Fruit fly (Drosophila melanogaster) whole organism, wandering third instar larva: ENCODE results near the gene CG7611.

ENCODE experiments used
- Abd-B ChIP-seq: fragments of >200 bp; optimal IDR thresholded peaks from 2 replicates; lab custom pipeline; 2017; ENCODE audit warnings: missing biosample characterization, missing genetic modification characterization
- CG32264 ChIP-seq: fragments of 200-800 bp; sonication (Bioruptor generic); optimal IDR thresholded peaks from 2 replicates; lab custom pipeline; 2016; ENCODE audit warnings: missing biosample characterization, missing genetic modification characterization
- CG9705 ChIP-seq: fragments of 200-800 bp; sonication (Bioruptor generic); optimal IDR thresholded peaks from 2 replicates; lab custom pipeline; 2018; ENCODE audit warnings: missing biosample characterization, mild to moderate bottlenecking, missing genetic modification characterization
- Dfd ChIP-seq: fragments of >200 bp; optimal IDR thresholded peaks from 2 replicates; lab custom pipeline; 2017; ENCODE audit warnings: missing biosample characterization, missing genetic modification characterization
- Dif ChIP-seq: fragments of 200-275, 200-300 bp; sonication (Bioruptor generic); optimal IDR thresholded peaks from 2 replicates; lab custom pipeline; 2018; ENCODE audit warnings: missing biosample characterization, missing genetic modification characterization; ENCODE audit not compliant: partially characterized antibody
- GATAd ChIP-seq: sonication (Bioruptor generic); optimal IDR thresholded peaks from 2 replicates; lab custom pipeline; 2016; ENCODE audit warnings: missing biosample characterization, missing genetic modification characterization
- HLH106 ChIP-seq: fragments of 200-800 bp; optimal IDR thresholded peaks from 3 replicates; lab custom pipeline; 2019; ENCODE audit warnings: missing biosample characterization, mild to moderate bottlenecking, missing genetic modification characterization, moderate library complexity
- Hnf4 ChIP-seq: fragments of 200-800 bp; sonication (Bioruptor generic); optimal IDR thresholded peaks from 2 replicates; lab custom pipeline; 2016; ENCODE audit warnings: missing biosample characterization, mild to moderate bottlenecking, missing genetic modification characterization
- Hr83 ChIP-seq: fragments of 200-300 bp; sonication (Bioruptor generic); optimal IDR thresholded peaks from 2 replicates; lab custom pipeline; 2016; ENCODE audit warnings: missing biosample characterization, mild to moderate bottlenecking, missing genetic modification characterization, moderate library complexity; ENCODE audit not compliant: poor library complexity, severe bottlenecking
- Jra ChIP-seq: sonication (Bioruptor generic); optimal IDR thresholded peaks from 2 replicates; lab custom pipeline; 2016; ENCODE audit warnings: missing biosample characterization, missing genetic modification characterization
- Mio ChIP-seq: sonication (Bioruptor generic); optimal IDR thresholded peaks from 2 replicates; lab custom pipeline; 2016; ENCODE audit warnings: missing biosample characterization, missing genetic modification characterization
- Myc ChIP-seq: fragments of >200 bp; optimal IDR thresholded peaks from 2 replicates; lab custom pipeline; 2017
- N ChIP-seq: fragments of >200 bp; optimal IDR thresholded peaks from 2 replicates; lab custom pipeline; 2018; ENCODE audit warnings: missing biosample characterization, missing external identifiers, missing genetic modification characterization
- OdsH ChIP-seq: fragments of 200-800 bp; sonication (Bioruptor generic); optimal IDR thresholded peaks from 2 replicates; lab custom pipeline; 2016; ENCODE audit warnings: missing biosample characterization, mild to moderate bottlenecking, missing genetic modification characterization
- Rel ChIP-seq, 2 experiments: fragments of 200-800 bp; sonication (Bioruptor generic) in 1 of 2; optimal IDR thresholded peaks; 2 replicates in 1 of 2; 3 replicates in 1 of 2; lab custom pipeline; 2016 to 2019; ENCODE audit warnings: mild to moderate bottlenecking in 2 of 2, missing biosample characterization in 2 of 2, missing genetic modification characterization in 2 of 2, moderate library complexity in 1 of 2
- Sp1 ChIP-seq: fragments of 200-800 bp; sonication (Bioruptor generic); optimal IDR thresholded peaks from 3 replicates; lab custom pipeline; 2019; ENCODE audit warnings: missing biosample characterization, mild to moderate bottlenecking, missing genetic modification characterization, moderate library complexity
- Vsx2 ChIP-seq: fragments of 200-300, 225-300 bp; sonication (Bioruptor generic); optimal IDR thresholded peaks from 2 replicates; lab custom pipeline; 2018; ENCODE audit warnings: missing biosample characterization, missing genetic modification characterization; ENCODE audit not compliant: partially characterized antibody
- brk ChIP-seq: fragments of 200-800 bp; sonication (Bioruptor generic); optimal IDR thresholded peaks from 2 replicates; lab custom pipeline; 2016; ENCODE audit warnings: missing biosample characterization, mild to moderate bottlenecking, missing genetic modification characterization
- dl ChIP-seq, 2 experiments: fragments of 175-275, 200-275 bp in 1 of 2; fragments of 200-275 bp in 1 of 2; sonication (Bioruptor generic); optimal IDR thresholded peaks; lab custom pipeline; 2018; ENCODE audit warnings: mild to moderate bottlenecking in 2 of 2, missing biosample characterization in 2 of 2, missing genetic modification characterization in 2 of 2, moderate library complexity in 2 of 2; ENCODE audit not compliant: partially characterized antibody in 2 of 2, insufficient read depth in 1 of 2
- dmrt93B ChIP-seq: fragments of 200-800 bp; sonication (Bioruptor generic); optimal IDR thresholded peaks from 2 replicates; lab custom pipeline; 2018; ENCODE audit warnings: missing biosample characterization, mild to moderate bottlenecking, missing genetic modification characterization
- dsf ChIP-seq: sonication (Bioruptor generic); optimal IDR thresholded peaks from 2 replicates; lab custom pipeline; 2016; ENCODE audit warnings: missing biosample characterization, missing genetic modification characterization, borderline replicate concordance
- ey ChIP-seq: fragments of 200-800 bp; sonication (Bioruptor generic); optimal IDR thresholded peaks from 2 replicates; lab custom pipeline; 2016; ENCODE audit warnings: missing biosample characterization, missing genetic modification characterization
- fru ChIP-seq: fragments of 200-800 bp; sonication (Bioruptor generic); optimal IDR thresholded peaks from 3 replicates; lab custom pipeline; 2016; ENCODE audit warnings: missing biosample characterization, mild to moderate bottlenecking, missing genetic modification characterization
- jim ChIP-seq: fragments of 175-275, 200-325 bp; sonication (Bioruptor generic); optimal IDR thresholded peaks from 2 replicates; lab custom pipeline; 2016; ENCODE audit warnings: missing biosample characterization, mild to moderate bottlenecking, missing genetic modification characterization
- lola ChIP-seq: fragments of >200 bp; optimal IDR thresholded peaks from 2 replicates; lab custom pipeline; 2017; ENCODE audit warnings: missing biosample characterization, missing genetic modification characterization
- pan ChIP-seq: fragments of >200 bp; optimal IDR thresholded peaks from 2 replicates; lab custom pipeline; 2017
- psq ChIP-seq: fragments of 200-800 bp; sonication (Bioruptor generic); optimal IDR thresholded peaks from 3 replicates; lab custom pipeline; 2017; ENCODE audit warnings: missing biosample characterization, mild to moderate bottlenecking, missing genetic modification characterization, moderate library complexity
- rgr ChIP-seq: fragments of 200-800 bp; sonication (Bioruptor generic); optimal IDR thresholded peaks from 3 replicates; lab custom pipeline; 2016; ENCODE audit warnings: missing biosample characterization, mild to moderate bottlenecking, missing genetic modification characterization
- sage ChIP-seq: fragments of 200-800 bp; sonication (Bioruptor generic); optimal IDR thresholded peaks from 2 replicates; lab custom pipeline; 2016; ENCODE audit warnings: missing biosample characterization, mild to moderate bottlenecking, missing genetic modification characterization
- sv ChIP-seq: fragments of 200-800 bp; sonication (Bioruptor generic); optimal IDR thresholded peaks from 3 replicates; lab custom pipeline; 2016; ENCODE audit warnings: missing biosample characterization, missing genetic modification characterization
- tai ChIP-seq: sonication (Bioruptor generic); optimal IDR thresholded peaks from 2 replicates; lab custom pipeline; 2016; ENCODE audit warnings: missing biosample characterization, missing genetic modification characterization
- usp ChIP-seq: fragments of >200 bp; optimal IDR thresholded peaks from 2 replicates; lab custom pipeline; 2017; ENCODE audit warnings: missing biosample characterization, missing genetic modification characterization
- woc ChIP-seq: sonication (Bioruptor generic); optimal IDR thresholded peaks from 2 replicates; lab custom pipeline; 2016; ENCODE audit warnings: missing biosample characterization, mild to moderate bottlenecking, missing genetic modification characterization

CG7611 gene

DNA sequence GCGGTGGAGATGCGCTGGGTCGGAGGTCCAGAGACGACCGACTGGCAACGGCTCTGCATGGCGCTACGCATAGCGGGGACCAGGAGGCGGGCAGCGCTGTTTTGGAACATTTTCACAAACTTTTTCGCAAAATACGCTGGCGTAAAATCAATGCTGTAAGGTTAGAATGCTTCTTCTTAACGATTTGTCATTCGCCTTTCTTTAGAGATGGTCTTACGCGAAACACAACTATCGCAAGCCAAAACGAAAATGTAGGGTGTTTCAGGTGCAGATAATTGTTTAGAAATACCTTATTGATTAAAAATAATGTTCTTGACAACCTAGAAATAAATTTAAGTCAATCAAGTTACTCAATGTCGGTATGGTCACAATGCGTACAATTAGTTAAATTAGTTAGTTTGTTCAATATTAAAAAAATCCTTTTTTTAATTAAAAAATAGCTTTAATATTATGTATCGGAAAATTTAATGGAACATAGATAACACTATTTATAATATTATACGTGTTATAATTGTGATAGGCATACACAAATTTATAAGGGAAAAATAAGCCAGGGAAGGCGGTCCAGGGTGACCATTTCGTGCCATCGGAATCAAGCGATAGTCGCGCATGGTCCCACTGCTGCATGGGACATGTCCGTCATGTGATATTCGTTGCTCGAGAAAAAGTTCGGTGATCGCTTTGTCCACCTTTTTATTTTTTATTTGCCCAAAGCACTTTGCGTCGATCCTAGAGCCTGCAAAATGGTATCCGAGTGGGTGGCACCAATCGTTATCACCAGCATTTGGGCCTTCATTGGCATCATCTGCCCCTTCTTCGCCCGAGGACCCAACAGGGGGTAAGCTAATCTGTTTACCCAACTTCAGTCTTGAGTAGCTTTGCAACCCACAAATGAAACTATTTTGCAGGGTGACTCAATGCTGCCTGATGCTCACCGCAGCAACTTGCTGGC lies 16.5 kb downstream of the CG7611 start, which contains the start of the genes COX8 and VhaM9.7-b:
TSS of gene COX8 (minus strand) at position 203 of the 952 bp plus-strand sequence.
TSS of gene VhaM9.7-b (plus strand) at position 618 of the 952 bp plus-strand sequence.
- TF ChIP-seq Myc (lab: Kevin White, UChicago) (peak; percentile 11), Hr83 (GFP tag; lab: Kevin White, UChicago) (peak; percentile 83), fru (GFP tag; lab: Kevin White, UChicago) (no peak), N (GFP tag; lab: Kevin White, UChicago) (no peak), Jra (no peak), woc (GFP tag; lab: Kevin White, UChicago) (peak; percentile 86), dmrt93B (no peak), brk (GFP tag; lab: Kevin White, UChicago) (peak; percentile 71), rgr (GFP tag; lab: Kevin White, UChicago) (no peak), CG9705 (GFP tag; lab: Kevin White, UChicago) (peak; percentile 63), OdsH (GFP tag; lab: Kevin White, UChicago) (no peak), psq (GFP tag; lab: Kevin White, UChicago) (peak; percentile 17), GATAd (GFP tag; lab: Kevin White, UChicago) (no peak), Dif (GFP tag; lab: Kevin White, UChicago) (no peak), Abd-B (GFP tag; lab: Kevin White, UChicago) (no peak), dsf (peak; percentile 69), tai (GFP tag; lab: Kevin White, UChicago) (no peak), lola (GFP tag; lab: Kevin White, UChicago) (no peak), sage (GFP tag; lab: Kevin White, UChicago) (no peak), ey (peak; percentile 48), Hnf4 (GFP tag; lab: Kevin White, UChicago) (peak; percentile 56), sv (GFP tag; lab: Kevin White, UChicago) (peak; percentile 36), Rel (GFP tag; optimal IDR thresholded peaks at IDR 0.05; lab: Kevin White, UChicago) (no peak), Rel (tag; optimal IDR thresholded peaks at IDR 0.05; lab: Kevin White, UChicago) (peak; percentile 86)
- TF ChIP-seq, all 38 proteins: peak for 11

DNA sequence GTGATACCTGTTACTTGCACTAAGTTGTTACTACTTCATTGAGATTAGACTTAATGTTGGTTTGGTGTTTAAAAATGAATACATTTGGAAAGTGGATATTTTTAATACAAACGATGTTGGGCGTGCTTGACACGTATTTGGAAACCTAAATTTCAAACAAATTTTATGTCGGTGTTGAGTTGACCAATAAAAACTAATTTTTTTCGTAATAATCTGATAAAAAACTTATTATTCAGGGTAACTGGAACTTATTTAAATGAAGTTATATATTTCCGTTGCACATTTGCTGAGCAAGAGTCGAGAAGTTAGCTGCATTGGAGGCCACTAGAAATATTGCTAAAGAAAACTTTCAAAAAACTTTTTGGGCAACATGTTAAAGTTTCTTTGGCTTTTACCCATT lies 19.1 kb downstream of the CG7611 start, which contains the start of gene CG33290:
TSS of gene CG33290 (plus strand) at position 301 of the 400 bp plus-strand sequence.
- TF ChIP-seq Hnf4 (GFP tag; lab: Kevin White, UChicago) (no peak), HLH106 (tag; lab: Kevin White, UChicago) (no peak), ey (no peak), Myc (lab: Kevin White, UChicago) (no peak), Jra (no peak), Rel (GFP tag; optimal IDR thresholded peaks at IDR 0.05; lab: Kevin White, UChicago) (no peak), Rel (tag; optimal IDR thresholded peaks at IDR 0.05; lab: Kevin White, UChicago) (no peak), dl (GFP tag; optimal IDR thresholded peaks at IDR 0.05; lab: Kevin White, UChicago; ENCODE audit: insufficient read depth in 1 of 2, partially characterized antibody in 2 of 2) (no peak), Dif (GFP tag; lab: Kevin White, UChicago) (no peak), Sp1 (GFP tag; lab: Kevin White, UChicago) (no peak), lola (GFP tag; lab: Kevin White, UChicago) (no peak), CG9705 (GFP tag; lab: Kevin White, UChicago) (no peak), pan (lab: Kevin White, UChicago) (no peak), dsf (no peak), Abd-B (GFP tag; lab: Kevin White, UChicago) (no peak), brk (GFP tag; lab: Kevin White, UChicago) (no peak), Hr83 (GFP tag; lab: Kevin White, UChicago) (no peak), CG32264 (GFP tag; lab: Kevin White, UChicago) (no peak)
- TF ChIP-seq, all 38 proteins: peak for 0

DNA sequence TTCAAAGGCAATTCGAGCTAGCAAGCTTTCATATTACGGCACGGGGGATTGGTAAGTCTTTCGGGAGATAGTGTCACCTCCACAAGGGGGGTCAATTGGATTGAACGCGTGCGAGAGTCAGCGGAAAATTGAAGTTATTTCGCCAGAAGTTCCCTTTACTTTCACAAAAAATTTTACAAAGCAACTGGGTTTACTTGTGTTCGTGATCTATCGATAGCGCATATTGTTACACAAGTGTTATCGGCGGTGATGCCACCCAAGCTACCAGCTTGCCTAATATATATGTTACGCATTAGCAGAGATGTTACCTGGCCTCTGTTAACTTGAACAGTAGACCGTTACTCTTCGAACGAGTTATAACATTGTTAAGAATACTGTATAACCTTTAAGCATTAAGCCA lies 31.8 kb downstream of the CG7611 start, which contains the start of gene Wnk:
TSS of gene Wnk (minus strand) at position 177 of the 400 bp plus-strand sequence.
- TF ChIP-seq GATAd (GFP tag; lab: Kevin White, UChicago) (no peak), Vsx2 (no peak), fru (GFP tag; lab: Kevin White, UChicago) (no peak), Dfd (GFP tag; lab: Kevin White, UChicago) (no peak), pan (lab: Kevin White, UChicago) (no peak), Rel (GFP tag; optimal IDR thresholded peaks at IDR 0.05; lab: Kevin White, UChicago) (no peak), Rel (tag; optimal IDR thresholded peaks at IDR 0.05; lab: Kevin White, UChicago) (no peak), Dif (GFP tag; lab: Kevin White, UChicago) (no peak), jim (GFP tag; lab: Kevin White, UChicago) (no peak), woc (GFP tag; lab: Kevin White, UChicago) (no peak), tai (GFP tag; lab: Kevin White, UChicago) (no peak), lola (GFP tag; lab: Kevin White, UChicago) (no peak), Myc (lab: Kevin White, UChicago) (no peak), Mio (GFP tag; lab: Kevin White, UChicago) (no peak), Hnf4 (GFP tag; lab: Kevin White, UChicago) (no peak), usp (no peak), psq (GFP tag; lab: Kevin White, UChicago) (no peak)
